Worm (Caenorhabditis elegans) whole organism, mixed stage, embryonic: ENCODE data around the gene C16C8.4.

ENCODE experiments used
- lin-13 ChIP-seq: fragments of 150-350 bp; optimal IDR thresholded peaks from 2 replicates; lab custom pipeline; 2014; ENCODE audit warnings: missing biosample characterization, missing genetic modification characterization
- nhr-12 ChIP-seq: fragments of 150-350 bp; optimal IDR thresholded peaks from 2 replicates; lab custom pipeline; 2014; ENCODE audit warnings: missing biosample characterization, missing genetic modification characterization
- nhr-28 ChIP-seq: fragments of 150-350 bp; optimal IDR thresholded peaks from 2 replicates; lab custom pipeline; 2014; ENCODE audit warnings: missing biosample characterization, missing genetic modification characterization
- nhr-76 ChIP-seq: sonication (generic microtip); optimal IDR thresholded peaks from 2 replicates; lab custom pipeline; 2017; ENCODE audit warnings: missing biosample characterization, missing genetic modification characterization
- pha-4 ChIP-seq: fragments of 150-350 bp; optimal IDR thresholded peaks from 2 replicates; lab custom pipeline; 2018; ENCODE audit warnings: missing biosample characterization, missing genetic modification reagents, missing genetic modification characterization
- unc-120 ChIP-seq: sonication (generic microtip); optimal IDR thresholded peaks from 2 replicates; lab custom pipeline; 2017; ENCODE audit warnings: missing genetic modification characterization, missing compliant biosample characterization; ENCODE audit not compliant: poor library complexity, severe bottlenecking
- unc-39 ChIP-seq: fragments of 150-350 bp; optimal IDR thresholded peaks from 2 replicates; lab custom pipeline; 2014; ENCODE audit warnings: missing biosample characterization, missing genetic modification characterization
- unc-62 ChIP-seq: fragments of 150-350 bp; optimal IDR thresholded peaks from 2 replicates; lab custom pipeline; 2014; ENCODE audit warnings: missing biosample characterization, missing genetic modification reagents, missing genetic modification characterization
- ztf-11 ChIP-seq: fragments of 150-350 bp; optimal IDR thresholded peaks from 2 replicates; lab custom pipeline; 2014; ENCODE audit warnings: missing biosample characterization, missing genetic modification characterization

ce11 chrII:3476536-3476935 lies 32.4 kb upstream of the C16C8.4 start:
- TF ChIP-seq unc-62 (GFP tag; lab: Kevin White, UChicago) (no peak), ztf-11 (tag; lab: Kevin White, UChicago) (no peak), pha-4 (tag; lab: Kevin White, UChicago) (no peak), nhr-12 (no peak), unc-39 (no peak), nhr-28 (no peak), unc-120 (tag; lab: Kevin White, UChicago) (no peak), nhr-76 (no peak), lin-13 (tag; lab: Kevin White, UChicago) (no peak)
